Worm (Caenorhabditis elegans) whole organism, early embryonic: ENCODE data around the gene act-2.

Experiments used
- F13C5.2 ChIP-seq: sonication (generic microtip); optimal IDR thresholded peaks from 2 replicates; lab custom pipeline; 2017; ENCODE audit warnings: mild to moderate bottlenecking, missing genetic modification characterization, inconsistent platforms, missing compliant biosample characterization
- pes-1 ChIP-seq: fragments of 200-800 bp; sonication (Bioruptor generic); IDR thresholded peaks from 2 replicates; pipeline ENCODE4 v1.3.6; 2022; ENCODE audit warnings: missing genetic modification reagents, missing genetic modification characterization, missing compliant biosample characterization
- tbx-11 ChIP-seq: fragments of 200-800 bp; sonication (Bioruptor generic); IDR thresholded peaks from 2 replicates; pipeline ENCODE4 v1.3.6; 2022; ENCODE audit warnings: missing genetic modification characterization, missing compliant biosample characterization

- TF ChIP-seq F13C5.2 (tag; lab: Kevin White, UChicago) (no peak), tbx-11 (GFP tag; lab: Robert Waterston, UW) (no peak), pes-1 (GFP tag; lab: Robert Waterston, UW) (no peak)
Observed at ce11 chrV:11040020-11040419, 37.9 kb downstream of the act-2 start, which contains the start of gene C45B11.9.
